In genomic region chr3L:2536969-2537600, dm6 we compare ENCODE assay signal across 5 fruit fly cellular contexts.
TF ChIP-seq lines count a peak whose summit lies in the region.

No protein-coding gene starts in this region.

- TF ChIP-seq CTCF in whole organism, embryonic (GFP tag; optimal IDR thresholded peaks at IDR 0.05; lab: Kevin White, UChicago): peak; percentile 54

TF ChIP-seq in whole organism, adult, 20 proteins besides CTCF, POLR2A, EP300 and RAD21 (continues in another document):
- peak; percentile 43 for TF ChIP-seq toe (GFP tag; optimal IDR thresholded peaks at IDR 0.05; lab: Kevin White, UChicago)
- peak; percentile 60 for TF ChIP-seq Mnt (GFP tag; optimal IDR thresholded peaks at IDR 0.05; lab: Kevin White, UChicago)
- TF ChIP-seq cnc (optimal IDR thresholded peaks at IDR 0.05; lab: Kevin White, UChicago): no peak
- peak; percentile 85 for TF ChIP-seq CG12768 (GFP tag; optimal IDR thresholded peaks at IDR 0.05; lab: Kevin White, UChicago)
- TF ChIP-seq Crg-1 (GFP tag; optimal IDR thresholded peaks at IDR 0.05; lab: Kevin White, UChicago): peak; percentile 82
- TF ChIP-seq CG14711 (tag; optimal IDR thresholded peaks at IDR 0.05; lab: Kevin White, UChicago): peak; percentile 42
- peak; percentile 4 for TF ChIP-seq tj (GFP tag; optimal IDR thresholded peaks at IDR 0.05; lab: Kevin White, UChicago)
- TF ChIP-seq CG1620 (GFP tag; optimal IDR thresholded peaks at IDR 0.05; lab: Kevin White, UChicago): peak; percentile 52
- no peak for TF ChIP-seq bab1 (GFP tag; optimal IDR thresholded peaks at IDR 0.05; lab: Kevin White, UChicago)
- TF ChIP-seq CG7101 (tag; optimal IDR thresholded peaks at IDR 0.05; lab: Kevin White, UChicago): peak; percentile 71
- TF ChIP-seq CG33017 (tag; optimal IDR thresholded peaks at IDR 0.05; lab: Kevin White, UChicago): peak; percentile 75
- no peak for TF ChIP-seq Clk (GFP tag; optimal IDR thresholded peaks at IDR 0.05; lab: Kevin White, UChicago)
- TF ChIP-seq CG7045 (GFP tag; optimal IDR thresholded peaks at IDR 0.05; lab: Kevin White, UChicago): peak; percentile 60
- peak; percentile 63 for TF ChIP-seq CG5204 (GFP tag; optimal IDR thresholded peaks at IDR 0.05; lab: Kevin White, UChicago)
- TF ChIP-seq Hr96 (GFP tag; optimal IDR thresholded peaks at IDR 0.05; lab: Kevin White, UChicago): peak; percentile 50
- peak; percentile 62 for TF ChIP-seq ovo (GFP tag; optimal IDR thresholded peaks at IDR 0.05; lab: Kevin White, UChicago)
- TF ChIP-seq kay (GFP tag; lab: Kevin White, UChicago; ENCODE audit: borderline replicate concordance): peak; percentile 67
- TF ChIP-seq CG11617 (GFP tag; optimal IDR thresholded peaks at IDR 0.05; lab: Kevin White, UChicago): peak; percentile 76

TF ChIP-seq in whole organism, embryonic, 481 proteins besides CTCF, POLR2A, EP300 and RAD21 (continues in another document):
- TF ChIP-seq bcd (GFP tag; optimal IDR thresholded peaks at IDR 0.05; lab: Kevin White, UChicago) (peak; percentile 66), Nf-YC (tag; optimal IDR thresholded peaks at IDR 0.05; lab: Kevin White, UChicago) (peak; percentile 36), CG7928 (GFP tag; optimal IDR thresholded peaks at IDR 0.05; lab: Kevin White, UChicago) (peak; percentile 45), CG10462 (GFP tag; optimal IDR thresholded peaks at IDR 0.05; lab: Kevin White, UChicago) (peak; percentile 40), mam (GFP tag; optimal IDR thresholded peaks at IDR 0.05; lab: Kevin White, UChicago) (peak; percentile 12), YL-1 (GFP tag; optimal IDR thresholded peaks at IDR 0.05; lab: Kevin White, UChicago) (peak; percentile 65), CG8765 (GFP tag; IDR thresholded peaks at IDR 0.05; lab: Robert Waterston, UW) (no peak), HmgD (GFP tag; optimal IDR thresholded peaks at IDR 0.05; lab: Kevin White, UChicago) (peak; percentile 5), NfI (GFP tag; optimal IDR thresholded peaks at IDR 0.05; lab: Kevin White, UChicago) (peak; percentile 20), abd-A (tag; optimal IDR thresholded peaks at IDR 0.05; lab: Kevin White, UChicago) (no peak), gsb-n (tag; optimal IDR thresholded peaks at IDR 0.05; lab: Kevin White, UChicago) (peak; percentile 68), bowl (GFP tag; IDR thresholded peaks at IDR 0.05; lab: Robert Waterston, UW) (0 out of 2 replicates have a peak, but pooled peaks have one; percentile 9), Mad (GFP tag; optimal IDR thresholded peaks at IDR 0.05; lab: Kevin White, UChicago) (no peak), CG10959 (GFP tag; IDR thresholded peaks at IDR 0.05; lab: Robert Waterston, UW) (peak; percentile 52), ttk (GFP tag; IDR thresholded peaks at IDR 0.05; lab: Robert Waterston, UW) (peak; percentile 51; the same call in 1 of the 2 replicates), CG3281 (GFP tag; optimal IDR thresholded peaks at IDR 0.05; lab: Kevin White, UChicago) (peak; percentile 75), Abd-B (GFP tag; optimal IDR thresholded peaks at IDR 0.05; lab: Kevin White, UChicago) (no peak), MESR4 (GFP tag; optimal IDR thresholded peaks at IDR 0.05; lab: Kevin White, UChicago) (no peak)

TF ChIP-seq in whole organism, prepupa, 60 proteins besides CTCF, POLR2A, EP300 and RAD21:
- no peak for TF ChIP-seq Sox15 (GFP tag; optimal IDR thresholded peaks at IDR 0.05; lab: Kevin White, UChicago)
- TF ChIP-seq CG15336 (GFP tag; IDR thresholded peaks at IDR 0.05; lab: Robert Waterston, UW): 0 out of 2 replicates have a peak, but pooled peaks have one; percentile 7
- TF ChIP-seq Eip78C (GFP tag; lab: Kevin White, UChicago): peak; percentile 12
- TF ChIP-seq fkh (GFP tag; optimal IDR thresholded peaks at IDR 0.05; lab: Kevin White, UChicago): peak; percentile 97
- TF ChIP-seq CG32006 (GFP tag; optimal IDR thresholded peaks at IDR 0.05; lab: Kevin White, UChicago): peak; percentile 8
- 0 out of 3 replicates have a peak, but pooled peaks have one; percentile 40 for TF ChIP-seq CG6163 (GFP tag; IDR thresholded peaks at IDR 0.05; lab: Robert Waterston, UW)

TF ChIP-seq in whole organism, pupa, 21 proteins besides CTCF, POLR2A, EP300 and RAD21:
- TF ChIP-seq CG34367 (tag; optimal IDR thresholded peaks at IDR 0.05; lab: Kevin White, UChicago) (no peak), CG14655 (GFP tag; optimal IDR thresholded peaks at IDR 0.05; lab: Kevin White, UChicago) (peak; percentile 7), Pif1A (GFP tag; optimal IDR thresholded peaks at IDR 0.05; lab: Kevin White, UChicago) (no peak), CG4496 (GFP tag; IDR thresholded peaks at IDR 0.05; lab: Robert Waterston, UW) (0 out of 3 replicates have a peak, but pooled peaks have one; percentile 28), CG32121 (GFP tag; IDR thresholded peaks at IDR 0.05; lab: Robert Waterston, UW) (0 out of 2 replicates have a peak, but pooled peaks have one; percentile 11), Ets98B (GFP tag; IDR thresholded peaks at IDR 0.05; lab: Robert Waterston, UW) (peak; percentile 18; the same call in 1 of the 2 replicates)

TF ChIP-seq in whole organism, wandering third instar larva, 38 proteins besides CTCF, POLR2A, EP300 and RAD21:
- TF ChIP-seq Hnf4 (GFP tag; optimal IDR thresholded peaks at IDR 0.05; lab: Kevin White, UChicago) (peak; percentile 20), foxo (GFP tag; optimal IDR thresholded peaks at IDR 0.05; lab: Kevin White, UChicago) (peak in 1 of 2 experiments; percentile 6), Hr78 (GFP tag; optimal IDR thresholded peaks at IDR 0.05; lab: Kevin White, UChicago) (no peak)
